Worm (Caenorhabditis elegans): Measurements from ENCODE around the gene H20J04.6.

- TF ChIP-seq alr-1 (tag; optimal IDR thresholded peaks at IDR 0.05) (no peak), egl-27 (tag; optimal IDR thresholded peaks at IDR 0.05) (no peak), lin-13 (GFP tag; optimal IDR thresholded peaks at IDR 0.05) (no peak), aly-2 (tag; optimal IDR thresholded peaks at IDR 0.05) (no peak), nhr-23 (tag; optimal IDR thresholded peaks at IDR 0.05) (no peak), ama-1 (optimal IDR thresholded peaks at IDR 0.05) (no peak), zag-1 (tag; optimal IDR thresholded peaks at IDR 0.05) (no peak), Y55F3AM.14 (GFP tag; optimal IDR thresholded peaks at IDR 0.05) (no peak)
These were observed 25.8 kb upstream of the H20J04.6 start for ce11 chrII:4297259-4297658.
